Worm (Caenorhabditis elegans) whole organism, L3 larva: ENCODE data around the gene srt-47.
A peak's percentile ranks its signal among the peaks of the same experiment; 100 is the strongest.

ENCODE experiments used
- R02D3.7 ChIP-seq: fragments of 150-350 bp; optimal IDR thresholded peaks from 2 replicates; lab custom pipeline; 2014; ENCODE audit warnings: missing biosample characterization, missing genetic modification characterization
- ZK546.5 ChIP-seq: sonication (generic microtip); optimal IDR thresholded peaks from 2 replicates; lab custom pipeline; 2017; ENCODE audit warnings: missing biosample characterization, missing genetic modification characterization
- aly-2 ChIP-seq: fragments of 150-350 bp; optimal IDR thresholded peaks from 2 replicates; lab custom pipeline; 2014; ENCODE audit warnings: missing biosample characterization, missing genetic modification characterization
- ama-1 ChIP-seq: fragments of 150-350 bp; optimal IDR thresholded peaks from 2 replicates; lab custom pipeline; 2018
- ceh-16 ChIP-seq: sonication (generic microtip); optimal IDR thresholded peaks from 2 replicates; lab custom pipeline; 2017; ENCODE audit warnings: missing biosample characterization, missing genetic modification characterization
- ceh-28 ChIP-seq: fragments of 150-350 bp; optimal IDR thresholded peaks from 2 replicates; lab custom pipeline; 2014; ENCODE audit warnings: missing biosample characterization, missing genetic modification reagents, missing genetic modification characterization
- daf-12 ChIP-seq: fragments of 150-350 bp; optimal IDR thresholded peaks from 2 replicates; lab custom pipeline; 2014; ENCODE audit warnings: missing biosample characterization, missing genetic modification reagents, missing genetic modification characterization
- egl-27 ChIP-seq: sonication (generic microtip); optimal IDR thresholded peaks from 4 replicates; lab custom pipeline; 2017; ENCODE audit warnings: missing biosample characterization, missing genetic modification reagents, missing genetic modification characterization
- egl-5 ChIP-seq: fragments of 150-350 bp; optimal IDR thresholded peaks from 2 replicates; lab custom pipeline; 2017; ENCODE audit warnings: missing biosample characterization, missing genetic modification reagents, missing genetic modification characterization, inconsistent platforms
- elt-1 ChIP-seq: fragments of 150-350 bp; optimal IDR thresholded peaks from 2 replicates; lab custom pipeline; 2014; ENCODE audit warnings: missing biosample characterization, missing genetic modification characterization
- elt-2 ChIP-seq: sonication (generic microtip); optimal IDR thresholded peaks from 2 replicates; lab custom pipeline; 2016; ENCODE audit warnings: missing genetic modification reagents, mild to moderate bottlenecking, missing genetic modification characterization, missing compliant biosample characterization
- fkh-10 ChIP-seq: sonication (generic microtip); optimal IDR thresholded peaks from 2 replicates; lab custom pipeline; 2017; ENCODE audit warnings: missing biosample characterization, missing genetic modification reagents, missing genetic modification characterization
- fos-1 ChIP-seq: fragments of 150-350 bp; optimal IDR thresholded peaks from 2 replicates; lab custom pipeline; 2014; ENCODE audit warnings: missing biosample characterization, missing genetic modification characterization
- hmg-11 ChIP-seq: sonication (generic microtip); optimal IDR thresholded peaks from 2 replicates; lab custom pipeline; 2016; ENCODE audit warnings: missing genetic modification characterization, missing compliant biosample characterization
- lin-15B ChIP-seq: fragments of 150-350 bp; optimal IDR thresholded peaks from 2 replicates; lab custom pipeline; 2014; ENCODE audit warnings: missing biosample characterization, missing genetic modification characterization
- mdl-1 ChIP-seq: fragments of 150-350 bp; optimal IDR thresholded peaks from 2 replicates; lab custom pipeline; 2014; ENCODE audit warnings: missing biosample characterization, missing genetic modification characterization
- mml-1 ChIP-seq: fragments of 150-350 bp; sonication (generic microtip); optimal IDR thresholded peaks from 3 replicates; lab custom pipeline; 2014; ENCODE audit warnings: missing biosample characterization, missing genetic modification characterization
- nfya-1 ChIP-seq: sonication (generic microtip); optimal IDR thresholded peaks from 2 replicates; lab custom pipeline; 2017; ENCODE audit warnings: missing genetic modification characterization, mild to moderate bottlenecking, missing compliant biosample characterization, antibody characterized with exemption, moderate library complexity; ENCODE audit not compliant: insufficient read depth
- nhr-11 ChIP-seq: fragments of 150-350 bp; optimal IDR thresholded peaks from 2 replicates; lab custom pipeline; 2014; ENCODE audit warnings: missing biosample characterization, missing genetic modification characterization
- nhr-23 ChIP-seq: fragments of 150-350 bp; optimal IDR thresholded peaks from 2 replicates; lab custom pipeline; 2014; ENCODE audit warnings: missing biosample characterization, missing genetic modification reagents, missing genetic modification characterization
- nhr-237 ChIP-seq: fragments of 150-350 bp; optimal IDR thresholded peaks from 2 replicates; lab custom pipeline; 2014; ENCODE audit warnings: missing biosample characterization, missing genetic modification characterization
- nhr-25 ChIP-seq: sonication (generic microtip); optimal IDR thresholded peaks from 2 replicates; lab custom pipeline; 2017; ENCODE audit warnings: missing biosample characterization, missing genetic modification characterization
- nhr-28 ChIP-seq: fragments of 150-350 bp; optimal IDR thresholded peaks from 2 replicates; lab custom pipeline; 2014; ENCODE audit warnings: missing biosample characterization, missing genetic modification characterization
- nhr-43 ChIP-seq: sonication (generic microtip); optimal IDR thresholded peaks from 2 replicates; lab custom pipeline; 2016; ENCODE audit warnings: mild to moderate bottlenecking, missing genetic modification characterization, missing compliant biosample characterization; ENCODE audit not compliant: poor library complexity, severe bottlenecking
- nhr-67 ChIP-seq: fragments of 150-350 bp; optimal IDR thresholded peaks from 2 replicates; lab custom pipeline; 2014; ENCODE audit warnings: missing biosample characterization, missing genetic modification characterization
- nhr-76 ChIP-seq: fragments of 150-350 bp; sonication (generic microtip); optimal IDR thresholded peaks from 5 replicates; lab custom pipeline; 2014; ENCODE audit warnings: missing biosample characterization, missing genetic modification characterization
- pha-4 ChIP-seq: fragments of 150-350 bp; optimal IDR thresholded peaks from 2 replicates; lab custom pipeline; 2014; ENCODE audit warnings: missing biosample characterization, missing genetic modification reagents, missing genetic modification characterization
- pqm-1 ChIP-seq: fragments of 150-350 bp; optimal IDR thresholded peaks from 2 replicates; lab custom pipeline; 2017; ENCODE audit warnings: missing biosample characterization, missing genetic modification characterization, inconsistent platforms
- sea-2 ChIP-seq: fragments of 150-350 bp; sonication (generic microtip); optimal IDR thresholded peaks from 4 replicates; lab custom pipeline; 2014; ENCODE audit warnings: missing biosample characterization, missing genetic modification reagents, missing genetic modification characterization
- skn-1 ChIP-seq: fragments of 150-350 bp; optimal IDR thresholded peaks from 2 replicates; lab custom pipeline; 2014; ENCODE audit warnings: missing biosample characterization, missing genetic modification characterization
- snpc-4 ChIP-seq: fragments of 150-350 bp; optimal IDR thresholded peaks from 2 replicates; lab custom pipeline; 2014; ENCODE audit warnings: missing biosample characterization, missing genetic modification characterization
- ztf-11 ChIP-seq: fragments of 150-350 bp; optimal IDR thresholded peaks from 2 replicates; lab custom pipeline; 2014; ENCODE audit warnings: missing biosample characterization, missing genetic modification characterization
- ztf-4 ChIP-seq: fragments of 150-350 bp; optimal IDR thresholded peaks from 2 replicates; lab custom pipeline; 2014; ENCODE audit warnings: missing biosample characterization, missing genetic modification characterization

The srt-47 gene

ce11 chrIV:15029565-15029964 is 23.6 kb downstream of the srt-47 start:
- no peak for TF ChIP-seq ama-1 (lab: Kevin White, UChicago)
- no peak for TF ChIP-seq nhr-25 (tag; lab: Kevin White, UChicago)

ce11 chrIV:15028891-15029290 is 24.3 kb downstream of the srt-47 start, which contains the start of gene Y41E3.8:
Gene Y41E3.8, minus strand, starts transcription at chrIV:15028978.
- TF ChIP-seq nfya-1 (tag; lab: Kevin White, UChicago) = peak; percentile 57
- TF ChIP-seq nhr-43 (tag; lab: Kevin White, UChicago) = peak; percentile 28
- TF ChIP-seq nhr-23 (tag; lab: Kevin White, UChicago) = peak; percentile 46
- peak; percentile 40 for TF ChIP-seq hmg-11
- peak; percentile 2 for TF ChIP-seq nhr-25 (tag; lab: Kevin White, UChicago)
- peak; percentile 64 for TF ChIP-seq pha-4 (tag; lab: Kevin White, UChicago)
- no peak for TF ChIP-seq nhr-28
- no peak for TF ChIP-seq sea-2 (GFP tag; lab: Kevin White, UChicago)
- peak; percentile 22 for TF ChIP-seq elt-2 (tag; lab: Kevin White, UChicago)
- peak; percentile 24 for TF ChIP-seq egl-5 (tag; lab: Kevin White, UChicago)
- TF ChIP-seq ceh-28 (tag; lab: Kevin White, UChicago) = peak; percentile 19
- peak; percentile 45 for TF ChIP-seq lin-15B (tag; lab: Kevin White, UChicago)
- TF ChIP-seq aly-2 (tag; lab: Kevin White, UChicago) = no peak
- TF ChIP-seq ama-1 (lab: Kevin White, UChicago) = no peak

- TF ChIP-seq nhr-43 (tag; lab: Kevin White, UChicago) (no peak), skn-1 (tag; lab: Kevin White, UChicago) (no peak), ztf-11 (tag; lab: Kevin White, UChicago) (no peak), R02D3.7 (tag; lab: Kevin White, UChicago) (no peak), snpc-4 (tag; lab: Kevin White, UChicago) (no peak), nhr-76 (tag; lab: Kevin White, UChicago) (no peak), aly-2 (tag; lab: Kevin White, UChicago) (no peak), nhr-23 (tag; lab: Kevin White, UChicago) (no peak), lin-15B (tag; lab: Kevin White, UChicago) (no peak), egl-27 (tag; lab: Kevin White, UChicago) (no peak), nhr-67 (tag; lab: Kevin White, UChicago) (no peak), hmg-11 (no peak), ama-1 (lab: Kevin White, UChicago) (no peak), ztf-4 (tag; lab: Kevin White, UChicago) (no peak), nhr-11 (tag; lab: Kevin White, UChicago) (no peak)
- TF ChIP-seq, all 47 proteins: peak for 0
Measured at ce11 chrIV:15028386-15028785, 24.8 kb downstream of the srt-47 start.

ce11 chrIV:15027884-15028283 is 25.3 kb downstream of the srt-47 start:
- TF ChIP-seq nfya-1 (tag; lab: Kevin White, UChicago) (peak; percentile 82), nhr-28 (no peak)

ce11 chrIV:15027334-15027733 is 25.8 kb downstream of the srt-47 start:
- TF ChIP-seq snpc-4 (tag; lab: Kevin White, UChicago) = no peak
- no peak for TF ChIP-seq ztf-11 (tag; lab: Kevin White, UChicago)
- no peak for TF ChIP-seq aly-2 (tag; lab: Kevin White, UChicago)
- peak; percentile 98 for TF ChIP-seq nfya-1 (tag; lab: Kevin White, UChicago)
- TF ChIP-seq fos-1 = no peak
- TF ChIP-seq nhr-23 (tag; lab: Kevin White, UChicago) = no peak
- no peak for TF ChIP-seq nhr-28
- TF ChIP-seq daf-12 (tag; lab: Kevin White, UChicago) = no peak
- no peak for TF ChIP-seq nhr-43 (tag; lab: Kevin White, UChicago)
- TF ChIP-seq, all 47 proteins: peak for 1

- TF ChIP-seq elt-1 = no peak
- TF ChIP-seq skn-1 (tag; lab: Kevin White, UChicago) = peak; percentile 31
- no peak for TF ChIP-seq fkh-10 (GFP tag; lab: Kevin White, UChicago)
- TF ChIP-seq sea-2 (GFP tag; lab: Kevin White, UChicago) = no peak
- no peak for TF ChIP-seq ZK546.5 (tag; lab: Kevin White, UChicago)
- TF ChIP-seq nhr-43 (tag; lab: Kevin White, UChicago) = no peak
- TF ChIP-seq nhr-237 (tag; lab: Kevin White, UChicago) = no peak
- peak; percentile 70 for TF ChIP-seq nfya-1 (tag; lab: Kevin White, UChicago)
- TF ChIP-seq nhr-23 (tag; lab: Kevin White, UChicago) = peak; percentile 17
- no peak for TF ChIP-seq nhr-25 (tag; lab: Kevin White, UChicago)
- no peak for TF ChIP-seq ceh-16 (tag; lab: Kevin White, UChicago)
- peak; percentile 2 for TF ChIP-seq pqm-1 (tag; lab: Kevin White, UChicago)
- peak; percentile 78 for TF ChIP-seq pha-4 (tag; lab: Kevin White, UChicago)
- TF ChIP-seq mdl-1 (tag; lab: Kevin White, UChicago) = no peak
- TF ChIP-seq R02D3.7 (tag; lab: Kevin White, UChicago) = peak; percentile 27
- TF ChIP-seq mml-1 (tag; lab: Kevin White, UChicago) = no peak
- peak; percentile 69 for TF ChIP-seq lin-15B (tag; lab: Kevin White, UChicago)
- TF ChIP-seq ceh-28 (tag; lab: Kevin White, UChicago) = peak; percentile 24
- peak; percentile 52 for TF ChIP-seq snpc-4 (tag; lab: Kevin White, UChicago)
Measured at ce11 chrIV:15025384-15025783, 27.8 kb downstream of the srt-47 start, which contains the start of gene fcd-2. Gene fcd-2, plus strand, starts transcription at chrIV:15025710.
